Fruit fly (Drosophila melanogaster): ENCODE results near the gene CG6813.

Gene CG6813

DNA sequence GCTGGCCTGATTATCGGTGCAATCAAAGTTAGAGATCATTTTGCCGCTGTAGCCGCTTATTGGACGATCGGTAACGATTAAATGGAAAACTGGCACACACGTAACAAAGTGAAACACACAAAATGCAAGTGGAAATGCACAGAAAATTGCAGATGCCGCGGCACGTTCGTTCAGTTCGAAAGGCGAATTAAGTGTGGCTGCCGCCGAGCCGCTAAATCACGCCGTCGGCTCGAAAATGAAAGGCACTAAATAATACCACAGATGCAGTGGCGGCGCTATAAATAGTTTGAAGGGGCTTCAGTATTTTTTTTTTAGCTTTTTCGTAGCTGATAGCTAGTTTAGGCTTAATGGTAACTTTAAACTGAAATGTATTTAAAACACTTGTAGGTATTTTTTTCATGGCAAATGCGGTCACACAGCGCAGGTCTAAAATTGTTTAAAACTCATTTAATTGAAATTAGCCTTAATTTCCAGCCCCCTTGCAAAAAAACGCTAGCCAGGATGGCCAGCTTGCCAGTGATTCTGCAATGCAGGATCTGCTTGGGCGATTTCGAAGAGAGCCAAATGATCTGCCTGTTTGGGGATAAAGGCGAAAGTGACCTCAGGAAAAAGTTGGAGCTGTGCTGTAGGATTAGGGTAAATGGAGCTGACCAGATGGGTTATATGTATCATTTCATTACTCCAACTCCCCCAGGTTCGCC, 6.6 kb downstream of the CG6813 start, which contains the start of the genes Jupiter and CG14710 (continued):
- TF ChIP-seq CG1529 (GFP tag; optimal IDR thresholded peaks at IDR 0.05) (no peak), NC2β (GFP tag; optimal IDR thresholded peaks at IDR 0.05) (peak; percentile 87), CG17385 (GFP tag; optimal IDR thresholded peaks at IDR 0.05) (no peak), YL-1 (GFP tag; optimal IDR thresholded peaks at IDR 0.05) (peak; percentile 76), Eip74EF (GFP tag; optimal IDR thresholded peaks at IDR 0.05) (no peak), Lpt (GFP tag; optimal IDR thresholded peaks at IDR 0.05) (no peak), CG6654 (GFP tag; optimal IDR thresholded peaks at IDR 0.05) (no peak), Lim3 (GFP tag; IDR thresholded peaks at IDR 0.05) (no peak), C15 (GFP tag; IDR thresholded peaks at IDR 0.05) (no peak), CG12155 (GFP tag; optimal IDR thresholded peaks at IDR 0.05) (peak; percentile 72), nom (GFP tag; optimal IDR thresholded peaks at IDR 0.05) (peak; percentile 70), CkIIα-i1 (GFP tag; IDR thresholded peaks at IDR 0.05) (no peak), bcd (GFP tag; optimal IDR thresholded peaks at IDR 0.05) (peak; percentile 70), nerfin-1 (tag; optimal IDR thresholded peaks at IDR 0.05) (peak; percentile 32), D19B (GFP tag; optimal IDR thresholded peaks at IDR 0.05) (no peak), CG11456 (GFP tag; IDR thresholded peaks at IDR 0.05) (peak; percentile 84), Kr (GFP tag; optimal IDR thresholded peaks at IDR 0.05) (no peak), CG8281 (tag; optimal IDR thresholded peaks at IDR 0.05) (no peak), CG8765 (GFP tag; IDR thresholded peaks at IDR 0.05) (peak; percentile 69; the same call in 1 of the 2 replicates), CG15011 (GFP tag; optimal IDR thresholded peaks at IDR 0.05) (no peak), jing (GFP tag; optimal IDR thresholded peaks at IDR 0.05) (peak; percentile 13), sob (GFP tag; IDR thresholded peaks at IDR 0.05) (peak; percentile 78), sim (GFP tag; IDR thresholded peaks at IDR 0.05) (no peak), nerfin-2 (GFP tag; IDR thresholded peaks at IDR 0.05; ENCODE audit: partially characterized antibody) (no peak), bab2 (GFP tag; optimal IDR thresholded peaks at IDR 0.05) (peak; percentile 86), Xrp1 (GFP tag; IDR thresholded peaks at IDR 0.05) (peak; percentile 49; the same call in 1 of the 2 replicates), az2 (GFP tag; optimal IDR thresholded peaks at IDR 0.05) (peak; percentile 68), trem (tag; optimal IDR thresholded peaks at IDR 0.05) (peak; percentile 73), pum (GFP tag; optimal IDR thresholded peaks at IDR 0.05) (peak; percentile 75), lab (GFP tag; optimal IDR thresholded peaks at IDR 0.05) (no peak), zfh1 (GFP tag; IDR thresholded peaks at IDR 0.05) (peak; percentile 83), CG32532 (GFP tag; IDR thresholded peaks at IDR 0.05) (peak; percentile 81), HmgZ (tag; optimal IDR thresholded peaks at IDR 0.05) (peak; percentile 86), vfl (GFP tag; optimal IDR thresholded peaks at IDR 0.05) (peak; percentile 75), ind (GFP tag; optimal IDR thresholded peaks at IDR 0.05) (peak; percentile 73), zf30C (GFP tag; optimal IDR thresholded peaks at IDR 0.05) (peak; percentile 13), ci (GFP tag; IDR thresholded peaks at IDR 0.05) (peak; percentile 77), Oaz (GFP tag; IDR thresholded peaks at IDR 0.05) (no peak), Usf (GFP tag; optimal IDR thresholded peaks at IDR 0.05) (no peak), CG16779 (GFP tag; IDR thresholded peaks at IDR 0.05) (no peak), B-H1 (GFP tag; IDR thresholded peaks at IDR 0.05) (no peak; the same call in 2 of the 3 replicates), Fer1 (GFP tag; optimal IDR thresholded peaks at IDR 0.05) (peak; percentile 64), CTCF (GFP tag; optimal IDR thresholded peaks at IDR 0.05) (peak; percentile 43), CG14441 (GFP tag; IDR thresholded peaks at IDR 0.05) (peak; percentile 66), kah (GFP tag; optimal IDR thresholded peaks at IDR 0.05) (no peak), CG17612 (GFP tag; IDR thresholded peaks at IDR 0.05) (no peak), CG9817 (tag; optimal IDR thresholded peaks at IDR 0.05) (peak; percentile 68), CG30403 (GFP tag; optimal IDR thresholded peaks at IDR 0.05) (peak; percentile 83), Drgx (GFP tag; IDR thresholded peaks at IDR 0.05) (peak; percentile 5; the same call in 1 of the 2 replicates), CG17568 (GFP tag; optimal IDR thresholded peaks at IDR 0.05) (no peak), ssp (GFP tag; IDR thresholded peaks at IDR 0.05) (peak; percentile 73)

All from whole organism, embryonic.